Fruit fly (Drosophila melanogaster): Measurements from ENCODE around the gene bowl.

Gene bowl

dm6 chr2L:3776614-3777196, 5.2 kb downstream of the bowl start (continued):
- peak; percentile 62 for TF ChIP-seq CG2875 (GFP tag; optimal IDR thresholded peaks at IDR 0.05)
- no peak for TF ChIP-seq Dp (GFP tag; optimal IDR thresholded peaks at IDR 0.05)
- TF ChIP-seq tll (GFP tag; optimal IDR thresholded peaks at IDR 0.05) = peak in 1 of 2 experiments; percentile 42
- TF ChIP-seq pita (GFP tag; optimal IDR thresholded peaks at IDR 0.05) = no peak
- peak in 1 of 3 experiments; percentile 87 for TF ChIP-seq Stat92E (GFP tag; optimal IDR thresholded peaks at IDR 0.05)
- peak; percentile 59 for TF ChIP-seq Sox100B (GFP tag; optimal IDR thresholded peaks at IDR 0.05)
- TF ChIP-seq MBD-R2 (GFP tag; IDR thresholded peaks at IDR 0.05) = peak; percentile 57; the same call in 1 of the 2 replicates
- TF ChIP-seq cwo (GFP tag; optimal IDR thresholded peaks at IDR 0.05) = peak; percentile 67
- TF ChIP-seq seq (GFP tag; IDR thresholded peaks at IDR 0.05) = peak; percentile 72; the same call in 1 of the 2 replicates
- TF ChIP-seq CG32532 (GFP tag; IDR thresholded peaks at IDR 0.05) = peak; percentile 80; the same call in 1 of the 2 replicates
- peak; percentile 56 for TF ChIP-seq CG18764 (GFP tag; optimal IDR thresholded peaks at IDR 0.05)
- peak; percentile 93 for TF ChIP-seq tap (tag; optimal IDR thresholded peaks at IDR 0.05)
- no peak for TF ChIP-seq CG13624 (GFP tag; optimal IDR thresholded peaks at IDR 0.05)
- no peak for TF ChIP-seq CG12744 (GFP tag; optimal IDR thresholded peaks at IDR 0.05)
- peak; percentile 28 for TF ChIP-seq abd-A (tag; optimal IDR thresholded peaks at IDR 0.05)
- peak; percentile 79 for TF ChIP-seq CG9437 (GFP tag; optimal IDR thresholded peaks at IDR 0.05)
- peak; percentile 68 for TF ChIP-seq CG10462 (GFP tag; optimal IDR thresholded peaks at IDR 0.05)
- peak; percentile 55 for TF ChIP-seq CG10654 (GFP tag; optimal IDR thresholded peaks at IDR 0.05)
- peak; percentile 1 for TF ChIP-seq CG17186 (GFP tag; optimal IDR thresholded peaks at IDR 0.05)
- TF ChIP-seq dati (GFP tag; IDR thresholded peaks at IDR 0.05) = no peak
- TF ChIP-seq CG34224 (GFP tag; IDR thresholded peaks at IDR 0.05; ENCODE audit: partially characterized antibody) = no peak
- peak; percentile 53 for TF ChIP-seq CG30020 (tag; optimal IDR thresholded peaks at IDR 0.05)
- peak; percentile 50 for TF ChIP-seq Usf (GFP tag; optimal IDR thresholded peaks at IDR 0.05)
- peak; percentile 10 for TF ChIP-seq NC2β (GFP tag; optimal IDR thresholded peaks at IDR 0.05)
- peak; percentile 64 for TF ChIP-seq scrt (GFP tag; optimal IDR thresholded peaks at IDR 0.05)
- TF ChIP-seq B-H2 (GFP tag; optimal IDR thresholded peaks at IDR 0.05) = no peak
- no peak for TF ChIP-seq CG2129 (GFP tag; IDR thresholded peaks at IDR 0.05; ENCODE audit: partially characterized antibody)
- peak; percentile 74 for TF ChIP-seq Deaf1 (tag; optimal IDR thresholded peaks at IDR 0.05)
- peak; percentile 58; the same call in 1 of the 2 replicates for TF ChIP-seq CG14014 (GFP tag; IDR thresholded peaks at IDR 0.05)
- peak; percentile 85 for TF ChIP-seq E2f1 (GFP tag; IDR thresholded peaks at IDR 0.05)
- peak; percentile 67 for TF ChIP-seq CG14050 (GFP tag; IDR thresholded peaks at IDR 0.05)
- peak; percentile 58; the same call in 1 of the 2 replicates for TF ChIP-seq E2f2 (GFP tag; IDR thresholded peaks at IDR 0.05)
- peak; percentile 73 for TF ChIP-seq sisA (GFP tag; IDR thresholded peaks at IDR 0.05)
- no peak for TF ChIP-seq mirr (GFP tag; optimal IDR thresholded peaks at IDR 0.05)
- TF ChIP-seq CG4820 (GFP tag; optimal IDR thresholded peaks at IDR 0.05) = peak; percentile 75
- TF ChIP-seq Sin3A (optimal IDR thresholded peaks at IDR 0.05) = no peak
- peak; percentile 11 for TF ChIP-seq Camta (GFP tag; optimal IDR thresholded peaks at IDR 0.05)
- peak; percentile 23 for TF ChIP-seq CG6654 (GFP tag; optimal IDR thresholded peaks at IDR 0.05)
- TF ChIP-seq sr (GFP tag; IDR thresholded peaks at IDR 0.05) = no peak
- no peak for TF ChIP-seq fu2 (GFP tag; optimal IDR thresholded peaks at IDR 0.05)
- no peak for TF ChIP-seq jumu (GFP tag; optimal IDR thresholded peaks at IDR 0.05)
- TF ChIP-seq Dek (tag; optimal IDR thresholded peaks at IDR 0.05) = peak; percentile 84
- TF ChIP-seq Hand (GFP tag; optimal IDR thresholded peaks at IDR 0.05) = peak; percentile 52
- no peak for TF ChIP-seq usp (GFP tag; optimal IDR thresholded peaks at IDR 0.05)
- TF ChIP-seq CG3847 (GFP tag; IDR thresholded peaks at IDR 0.05) = peak; percentile 60
- TF ChIP-seq phol (tag; optimal IDR thresholded peaks at IDR 0.05) = peak; percentile 93
- TF ChIP-seq CG31441 (GFP tag; IDR thresholded peaks at IDR 0.05) = peak; percentile 91
- TF ChIP-seq Lim3 (GFP tag; IDR thresholded peaks at IDR 0.05) = no peak
- TF ChIP-seq CG6254 (GFP tag; optimal IDR thresholded peaks at IDR 0.05) = peak; percentile 58
- no peak for TF ChIP-seq Mes4 (GFP tag; optimal IDR thresholded peaks at IDR 0.05)

Measured in whole organism, embryonic.